Worm (Caenorhabditis elegans) whole organism, L2 larva: ENCODE data around the gene acs-7.

ENCODE experiments used
- R02D3.7 ChIP-seq: fragments of 150-350 bp; optimal IDR thresholded peaks from 2 replicates; lab custom pipeline; 2014; ENCODE audit warnings: missing biosample characterization, missing genetic modification characterization
- ZK546.5 ChIP-seq: sonication (generic microtip); optimal IDR thresholded peaks from 2 replicates; lab custom pipeline; 2017; ENCODE audit warnings: missing biosample characterization, missing genetic modification characterization
- aly-2 ChIP-seq: fragments of 150-350 bp; optimal IDR thresholded peaks from 2 replicates; lab custom pipeline; 2014; ENCODE audit warnings: missing biosample characterization, missing genetic modification characterization
- ceh-16 ChIP-seq: fragments of 150-350 bp; optimal IDR thresholded peaks from 2 replicates; lab custom pipeline; 2014; ENCODE audit warnings: missing biosample characterization, missing genetic modification characterization
- lin-13 ChIP-seq: fragments of 150-350 bp; optimal IDR thresholded peaks from 2 replicates; lab custom pipeline; 2014; ENCODE audit warnings: missing biosample characterization, missing genetic modification reagents, missing genetic modification characterization
- lsy-2 ChIP-seq, 2 experiments: fragments of 150-350 bp in 1 of 2; sonication (generic microtip) in 1 of 2; optimal IDR thresholded peaks; 2 replicates each; lab custom pipeline; 2014 to 2017; ENCODE audit warnings: missing biosample characterization in 2 of 2, missing genetic modification characterization in 2 of 2
- nhr-11 ChIP-seq: fragments of 150-350 bp; optimal IDR thresholded peaks from 2 replicates; lab custom pipeline; 2014; ENCODE audit warnings: missing biosample characterization, missing genetic modification characterization
- nhr-12 ChIP-seq: fragments of 150-350 bp; optimal IDR thresholded peaks from 2 replicates; lab custom pipeline; 2014; ENCODE audit warnings: missing biosample characterization, missing genetic modification characterization
- snpc-4 ChIP-seq: fragments of 150-350 bp; optimal IDR thresholded peaks from 2 replicates; lab custom pipeline; 2014; ENCODE audit warnings: missing biosample characterization, missing genetic modification characterization
- unc-62 ChIP-seq: fragments of 150-350 bp; optimal IDR thresholded peaks from 2 replicates; lab custom pipeline; 2014; ENCODE audit warnings: missing biosample characterization, missing genetic modification reagents, missing genetic modification characterization
- zag-1 ChIP-seq: fragments of 150-350 bp; optimal IDR thresholded peaks from 2 replicates; lab custom pipeline; 2014; ENCODE audit warnings: missing biosample characterization, missing genetic modification characterization

DNA sequence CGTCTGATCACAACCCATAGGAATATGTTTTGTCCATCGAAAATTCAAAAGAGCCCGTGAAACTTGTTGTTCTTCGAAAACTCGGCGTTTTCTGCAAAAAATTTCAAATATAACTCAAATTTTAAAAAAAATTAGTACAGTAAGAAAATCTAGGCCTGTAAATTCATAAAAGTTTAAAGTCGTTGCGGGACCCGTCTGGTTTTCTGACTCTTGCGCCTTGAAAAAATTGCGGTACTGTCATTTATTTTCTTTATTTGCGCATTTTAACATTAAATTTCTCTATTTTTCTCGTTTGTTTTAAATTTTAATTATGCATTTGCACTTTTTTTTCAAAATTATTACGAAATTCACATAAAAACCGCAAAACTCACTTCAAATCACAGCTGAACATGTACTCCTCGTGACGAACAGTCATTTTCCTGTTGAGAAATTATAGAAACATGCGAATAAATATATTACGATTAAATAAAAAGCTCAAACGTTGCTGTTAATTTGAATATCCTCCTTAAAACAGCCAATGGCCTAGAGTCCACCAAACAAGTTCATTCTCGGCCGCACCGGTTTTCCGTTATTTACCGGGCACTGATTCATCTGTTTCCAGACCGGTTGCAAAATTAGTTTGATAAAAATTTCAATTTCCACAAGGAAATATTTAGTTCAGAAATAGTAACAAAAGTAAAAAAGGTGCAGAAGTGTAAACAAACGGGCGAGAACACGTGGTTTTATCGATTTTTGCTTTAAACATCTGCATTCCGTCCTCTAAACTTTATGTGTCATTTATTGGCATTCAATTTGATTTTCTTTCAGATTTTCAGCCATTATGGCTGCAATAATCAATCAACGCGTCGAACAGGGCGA, 27.5 kb downstream of the acs-7 start, which contains the start of the genes csa-1 and wdfy-2:
- TF ChIP-seq ZK546.5 = no peak
- TF ChIP-seq zag-1 (tag; lab: Kevin White, UChicago) = no peak
- no peak for TF ChIP-seq aly-2 (tag; lab: Kevin White, UChicago)
- no peak for TF ChIP-seq ceh-16 (tag; lab: Kevin White, UChicago)
- TF ChIP-seq nhr-11 (tag; lab: Kevin White, UChicago) = no peak
- TF ChIP-seq lin-13 (GFP tag; lab: Kevin White, UChicago) = no peak
- no peak for TF ChIP-seq nhr-12 (tag; lab: Kevin White, UChicago)
- no peak for TF ChIP-seq R02D3.7 (tag; lab: Kevin White, UChicago)
- no peak for TF ChIP-seq lsy-2 (tag; optimal IDR thresholded peaks at IDR 0.05; lab: Kevin White, UChicago)
- TF ChIP-seq unc-62 (GFP tag; lab: Kevin White, UChicago) = no peak
- TF ChIP-seq snpc-4 = no peak
